Worm (Caenorhabditis elegans) whole organism, L4 larva: ENCODE data around the gene F58H1.3.
A peak's percentile ranks its signal among the peaks of the same experiment; 100 is the strongest.

Experiments used
- D1046.2 ChIP-seq: fragments of 200-800 bp; sonication (Bioruptor generic); IDR thresholded peaks from 2 replicates; pipeline ENCODE4 v1.3.6; 2022; ENCODE audit warnings: missing genetic modification characterization, missing compliant biosample characterization
- F10B5.3 ChIP-seq: sonication (generic microtip); optimal IDR thresholded peaks from 2 replicates; lab custom pipeline; 2016; ENCODE audit warnings: mild to moderate bottlenecking, missing genetic modification characterization, missing compliant biosample characterization
- T26A8.4 ChIP-seq: fragments of 200-800 bp; sonication (Bioruptor generic); IDR thresholded peaks from 2 replicates; pipeline ENCODE4 v1.3.6; 2022; ENCODE audit warnings: missing genetic modification characterization, missing compliant biosample characterization
- Y105C5A.15 ChIP-seq: fragments of 200-800 bp; sonication (Bioruptor generic); IDR thresholded peaks from 2 replicates; pipeline ENCODE4 v1.3.6; 2022; ENCODE audit warnings: missing genetic modification characterization, missing compliant biosample characterization
- ZK337.2 ChIP-seq: fragments of 200-800 bp; sonication (Bioruptor generic); IDR thresholded peaks from 2 replicates; pipeline ENCODE4 v1.3.6; 2022; ENCODE audit warnings: missing genetic modification reagents, missing genetic modification characterization, missing compliant biosample characterization
- ZK546.5 ChIP-seq, 2 experiments: sonication (generic microtip); optimal IDR thresholded peaks; 2 replicates each; lab custom pipeline; 2017; ENCODE audit warnings: missing biosample characterization in 2 of 2, missing genetic modification characterization in 2 of 2
- ceh-62 ChIP-seq: sonication (generic microtip); optimal IDR thresholded peaks from 2 replicates; lab custom pipeline; 2017; ENCODE audit warnings: missing biosample characterization, missing genetic modification characterization
- ceh-82 ChIP-seq: sonication (generic microtip); optimal IDR thresholded peaks from 2 replicates; lab custom pipeline; 2017; ENCODE audit warnings: missing biosample characterization, missing genetic modification characterization
- cey-2 ChIP-seq: sonication (generic microtip); optimal IDR thresholded peaks from 3 replicates; lab custom pipeline; 2017; ENCODE audit warnings: missing genetic modification characterization, mild to moderate bottlenecking, missing compliant biosample characterization, antibody characterized with exemption, borderline replicate concordance; ENCODE audit not compliant: insufficient read depth
- daf-12 ChIP-seq: fragments of 150-350 bp; optimal IDR thresholded peaks from 2 replicates; lab custom pipeline; 2014; ENCODE audit warnings: missing biosample characterization, missing genetic modification reagents, missing genetic modification characterization
- daf-16 ChIP-seq, 3 experiments: sonication (generic microtip); optimal IDR thresholded peaks; 2 replicates each; lab custom pipeline; 2016 to 2017; ENCODE audit warnings: missing genetic modification characterization in 3 of 3, missing genetic modification reagents in 3 of 3, mild to moderate bottlenecking in 2 of 3, missing compliant biosample characterization in 2 of 3, missing biosample characterization in 1 of 3, moderate library complexity in 1 of 3
- dmd-6 ChIP-seq: fragments of 200-800 bp; sonication (Bioruptor generic); IDR thresholded peaks from 2 replicates; pipeline ENCODE4 v1.3.6; 2022; ENCODE audit warnings: missing genetic modification reagents, missing genetic modification characterization, missing compliant biosample characterization
- dmd-9 ChIP-seq: fragments of 200-800 bp; sonication (Bioruptor generic); IDR thresholded peaks from 2 replicates; pipeline ENCODE4 v1.3.6; 2022; ENCODE audit warnings: missing genetic modification reagents, missing genetic modification characterization, missing compliant biosample characterization
- dpl-1 ChIP-seq: fragments of 150-350 bp; optimal IDR thresholded peaks from 2 replicates; lab custom pipeline; 2014; ENCODE audit warnings: missing biosample characterization, missing genetic modification reagents, missing genetic modification characterization
- dve-1 ChIP-seq: sonication (generic microtip); optimal IDR thresholded peaks from 2 replicates; lab custom pipeline; 2017; ENCODE audit warnings: antibody characterized with exemption, mild to moderate bottlenecking, missing genetic modification characterization, missing compliant biosample characterization; ENCODE audit not compliant: insufficient read depth
- gei-8 ChIP-seq: fragments of 200-800 bp; sonication (Bioruptor generic); optimal IDR thresholded peaks from 2 replicates; lab custom pipeline; 2018; ENCODE audit warnings: mild to moderate bottlenecking, missing genetic modification characterization, missing compliant biosample characterization
- hif-1 ChIP-seq, 2 experiments: sonication (generic microtip); optimal IDR thresholded peaks; 2 replicates each; lab custom pipeline; 2016 to 2017; ENCODE audit warnings: missing compliant biosample characterization in 2 of 2, missing genetic modification characterization in 2 of 2, missing genetic modification reagents in 2 of 2, missing genotype in 2 of 2, mild to moderate bottlenecking in 1 of 2
- hlh-11 ChIP-seq: fragments of 200-800 bp; sonication (Bioruptor generic); optimal IDR thresholded peaks from 2 replicates; lab custom pipeline; 2018; ENCODE audit warnings: mild to moderate bottlenecking, missing genetic modification characterization, missing compliant biosample characterization
- lim-7 ChIP-seq: fragments of 200-800 bp; sonication (Bioruptor generic); IDR thresholded peaks from 2 replicates; pipeline ENCODE4 v1.3.6; 2022; ENCODE audit warnings: missing genetic modification characterization, missing compliant biosample characterization
- lin-15B ChIP-seq: fragments of 150-350 bp; sonication (generic microtip); optimal IDR thresholded peaks from 3 replicates; lab custom pipeline; 2014; ENCODE audit warnings: missing biosample characterization, missing genetic modification characterization
- lsy-2 ChIP-seq, 2 experiments: fragments of 150-350 bp in 1 of 2; sonication (generic microtip) in 1 of 2; optimal IDR thresholded peaks; 2 replicates each; lab custom pipeline; 2014 to 2017; ENCODE audit warnings: missing biosample characterization in 2 of 2, missing genetic modification characterization in 2 of 2
- mdt-29 ChIP-seq: fragments of 200-800 bp; sonication (Bioruptor generic); IDR thresholded peaks from 2 replicates; pipeline ENCODE4 v1.3.6; 2022; ENCODE audit warnings: missing genetic modification reagents, missing genetic modification characterization, missing compliant biosample characterization
- mep-1 ChIP-seq: fragments of 150-350 bp; sonication (generic microtip); optimal IDR thresholded peaks from 3 replicates; lab custom pipeline; 2014; ENCODE audit warnings: missing biosample characterization, missing genetic modification characterization
- mes-2 ChIP-seq: sonication (generic microtip); optimal IDR thresholded peaks from 2 replicates; lab custom pipeline; 2016; ENCODE audit warnings: missing genotype, mild to moderate bottlenecking, missing genetic modification characterization, missing compliant biosample characterization; ENCODE audit not compliant: poor library complexity, severe bottlenecking
- mxl-3 ChIP-seq: fragments of 200-800 bp; sonication (Bioruptor generic); optimal IDR thresholded peaks from 2 replicates; lab custom pipeline; 2018; ENCODE audit warnings: mild to moderate bottlenecking, missing genetic modification characterization, missing compliant biosample characterization
- nhr-111 ChIP-seq: fragments of 200-800 bp; sonication (Bioruptor generic); optimal IDR thresholded peaks from 2 replicates; lab custom pipeline; 2018; ENCODE audit warnings: mild to moderate bottlenecking, missing genetic modification characterization, missing compliant biosample characterization
- nhr-25 ChIP-seq: sonication (generic microtip); optimal IDR thresholded peaks from 2 replicates; lab custom pipeline; 2017; ENCODE audit warnings: missing genetic modification characterization, mild to moderate bottlenecking, missing compliant biosample characterization, antibody characterized with exemption, moderate library complexity, borderline replicate concordance; ENCODE audit not compliant: insufficient read depth
- nhr-28 ChIP-seq: fragments of 150-350 bp; optimal IDR thresholded peaks from 2 replicates; lab custom pipeline; 2014; ENCODE audit warnings: missing biosample characterization, missing genetic modification characterization
- nhr-42 ChIP-seq: fragments of 200-800 bp; sonication (Bioruptor generic); IDR thresholded peaks from 2 replicates; pipeline ENCODE4 v1.3.6; 2022; ENCODE audit warnings: missing genetic modification characterization, missing compliant biosample characterization
- nhr-6 ChIP-seq: fragments of 150-350 bp; optimal IDR thresholded peaks from 2 replicates; lab custom pipeline; 2014; ENCODE audit warnings: missing biosample characterization, missing genetic modification characterization
- pha-4 ChIP-seq, 2 experiments: fragments of 150-350 bp in 1 of 2; fragments of 200-800 bp in 1 of 2; sonication (Bioruptor generic) in 1 of 2; IDR thresholded peaks in 1 of 2; optimal IDR thresholded peaks in 1 of 2; 2 replicates each; pipeline versions ENCODE4 v1.3.6 to Lab custom; 2014 to 2022; ENCODE audit warnings: missing genetic modification characterization in 2 of 2, missing genetic modification reagents in 2 of 2, missing biosample characterization in 1 of 2, missing compliant biosample characterization in 1 of 2
- php-3 ChIP-seq: fragments of 200-800 bp; sonication (Bioruptor generic); IDR thresholded peaks from 2 replicates; pipeline ENCODE4 v1.3.6; 2022; ENCODE audit warnings: missing genetic modification reagents, missing genetic modification characterization, missing compliant biosample characterization
- pqm-1 ChIP-seq: sonication (generic microtip); optimal IDR thresholded peaks from 2 replicates; lab custom pipeline; 2017; ENCODE audit warnings: missing biosample characterization, missing genetic modification characterization
- rbr-2 ChIP-seq: sonication (generic microtip); optimal IDR thresholded peaks from 2 replicates; lab custom pipeline; 2016; ENCODE audit warnings: missing genotype, missing genetic modification characterization, missing compliant biosample characterization
- skn-1 ChIP-seq: fragments of 150-350 bp; optimal IDR thresholded peaks from 2 replicates; lab custom pipeline; 2014; ENCODE audit warnings: missing biosample characterization, missing genetic modification characterization
- spr-3 ChIP-seq: fragments of 200-800 bp; sonication (Bioruptor generic); optimal IDR thresholded peaks from 2 replicates; lab custom pipeline; 2018; ENCODE audit warnings: mild to moderate bottlenecking, missing genetic modification characterization, missing compliant biosample characterization
- unc-62 ChIP-seq, 3 experiments: fragments of 150-350 bp in 1 of 3; sonication (generic microtip); optimal IDR thresholded peaks in 2 of 3; peaks in 1 of 3; 1 replicate in 1 of 3; 2 replicates in 2 of 3; lab custom pipeline; 2014 to 2017; ENCODE audit warnings: missing biosample characterization in 3 of 3, missing genetic modification characterization in 3 of 3, missing genetic modification reagents in 3 of 3, missing genotype in 1 of 3
- zag-1 ChIP-seq: fragments of 150-350 bp; optimal IDR thresholded peaks from 2 replicates; lab custom pipeline; 2014; ENCODE audit warnings: missing biosample characterization, missing genetic modification characterization
- zfp-2 ChIP-seq: sonication (generic microtip); optimal IDR thresholded peaks from 2 replicates; lab custom pipeline; 2016; ENCODE audit warnings: mild to moderate bottlenecking, missing genetic modification characterization, missing compliant biosample characterization
- zfp-3 ChIP-seq: fragments of 200-800 bp; sonication (Bioruptor generic); conservative IDR thresholded peaks from 2 replicates; pipeline ENCODE4 v1.3.6; 2022; ENCODE audit warnings: missing genetic modification reagents, missing genetic modification characterization, missing compliant biosample characterization
- zip-11 ChIP-seq: fragments of 200-800 bp; sonication (Bioruptor generic); IDR thresholded peaks from 2 replicates; pipeline ENCODE4 v1.3.6; 2022; ENCODE audit warnings: missing genetic modification characterization, missing compliant biosample characterization

F58H1.3 gene

ce11 chrV:11891143-11891862 is 42.5 kb upstream of the F58H1.3 start, which contains the start of the genes sodh-2 and srx-76:
Gene sodh-2, minus strand, starts transcription at chrV:11891243.
Gene srx-76, plus strand, starts transcription at chrV:11891812.
- TF ChIP-seq pha-4 (GFP tag; IDR thresholded peaks at IDR 0.05; lab: Robert Waterston, UW) (no peak), pha-4 (tag; optimal IDR thresholded peaks at IDR 0.05; lab: Kevin White, UChicago) (no peak), mxl-3 (GFP tag; lab: Kevin White, UChicago) (no peak), daf-12 (tag; lab: Kevin White, UChicago) (no peak), ceh-62 (no peak), nhr-28 (tag; lab: Kevin White, UChicago) (peak; percentile 20), spr-3 (GFP tag; lab: Kevin White, UChicago) (no peak), zfp-3 (GFP tag; lab: Robert Waterston, UW) (no peak), ZK546.5 (tag; optimal IDR thresholded peaks at IDR 0.05; lab: Kevin White, UChicago) (no peak), zag-1 (tag; lab: Kevin White, UChicago) (no peak), nhr-42 (GFP tag; lab: Robert Waterston, UW) (no peak), ceh-82 (tag; lab: Kevin White, UChicago) (no peak), lim-7 (GFP tag; lab: Robert Waterston, UW) (no peak), hif-1 (tag; optimal IDR thresholded peaks at IDR 0.05; lab: Kevin White, UChicago) (no peak), unc-62 (GFP tag; optimal IDR thresholded peaks at IDR 0.05 in 1 of 2; lab: Kevin White, UChicago) (peak in 1 of 2 experiments; percentile 85), unc-62 (tag; optimal IDR thresholded peaks at IDR 0.05; lab: Kevin White, UChicago) (no peak), ZK337.2 (GFP tag; lab: Robert Waterston, UW) (no peak), pqm-1 (tag; lab: Kevin White, UChicago) (no peak), dve-1 (peak; percentile 39), php-3 (GFP tag; lab: Robert Waterston, UW) (no peak), lsy-2 (tag; optimal IDR thresholded peaks at IDR 0.05; lab: Kevin White, UChicago) (no peak), skn-1 (no peak)

DNA sequence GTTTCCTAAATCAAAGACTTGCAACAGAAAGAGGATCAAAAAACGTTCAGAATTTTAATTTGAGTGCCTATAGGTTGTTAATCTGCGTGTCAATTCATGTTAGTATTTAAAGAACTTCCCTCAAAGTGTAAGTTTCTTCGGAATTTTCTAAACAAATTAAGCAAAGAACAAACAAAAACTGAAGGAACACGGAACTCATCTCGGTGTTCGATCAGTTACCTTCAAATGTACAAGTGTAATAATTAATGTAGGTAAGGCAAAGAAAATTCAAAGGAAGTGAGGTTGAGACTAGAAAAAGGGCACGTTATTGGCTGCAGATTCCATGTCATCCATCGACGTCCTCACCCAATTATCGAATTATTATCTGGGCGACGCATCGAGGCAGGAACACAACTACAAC is 39.8 kb upstream of the F58H1.3 start, which contains the start of gene K12G11.6:
K12G11.6 (plus strand) TSS at position 357 of the 400 bp plus-strand sequence.
- TF ChIP-seq unc-62 (GFP tag; optimal IDR thresholded peaks at IDR 0.05 in 1 of 2; lab: Kevin White, UChicago) (peak in 1 of 2 experiments; percentile 94), unc-62 (tag; optimal IDR thresholded peaks at IDR 0.05; lab: Kevin White, UChicago) (no peak), rbr-2 (tag; lab: Kevin White, UChicago) (no peak)

ce11 chrV:11896322-11896898 is 37.4 kb upstream of the F58H1.3 start:
- TF ChIP-seq zip-11 (GFP tag; lab: Robert Waterston, UW) (no peak), dve-1 (peak; percentile 54), lin-15B (tag; lab: Kevin White, UChicago) (no peak), dmd-6 (GFP tag; lab: Robert Waterston, UW) (peak; percentile 45; the same call in 1 of the 2 replicates), nhr-111 (GFP tag; lab: Kevin White, UChicago) (no peak), nhr-25 (tag; lab: Kevin White, UChicago) (peak; percentile 26), F10B5.3 (tag; lab: Kevin White, UChicago) (no peak), D1046.2 (GFP tag; lab: Robert Waterston, UW) (no peak), spr-3 (GFP tag; lab: Kevin White, UChicago) (no peak), mxl-3 (GFP tag; lab: Kevin White, UChicago) (peak; percentile 59), mes-2 (peak; percentile 68), zfp-2 (tag; lab: Kevin White, UChicago) (no peak), dpl-1 (GFP tag; lab: Kevin White, UChicago) (peak; percentile 79), mdt-29 (no peak), nhr-28 (tag; lab: Kevin White, UChicago) (peak; percentile 56), ZK337.2 (GFP tag; lab: Robert Waterston, UW) (no peak), cey-2 (no peak), Y105C5A.15 (GFP tag; lab: Robert Waterston, UW) (no peak), gei-8 (GFP tag; lab: Kevin White, UChicago) (no peak), mep-1 (tag; lab: Kevin White, UChicago) (peak; percentile 71), nhr-6 (tag; lab: Kevin White, UChicago) (peak; percentile 34), T26A8.4 (GFP tag; lab: Robert Waterston, UW) (no peak), unc-62 (GFP tag; optimal IDR thresholded peaks at IDR 0.05 in 1 of 2; lab: Kevin White, UChicago) (peak in 1 of 2 experiments; percentile 96), unc-62 (tag; optimal IDR thresholded peaks at IDR 0.05; lab: Kevin White, UChicago) (no peak), dmd-9 (GFP tag; lab: Robert Waterston, UW) (0 out of 2 replicates have a peak, but pooled peaks have one; percentile 29), hlh-11 (tag; lab: Kevin White, UChicago) (peak; percentile 72), daf-16 (GFP tag; optimal IDR thresholded peaks at IDR 0.05; lab: Kevin White, UChicago) (no peak), daf-16 (tag; optimal IDR thresholded peaks at IDR 0.05; lab: Kevin White, UChicago) (peak; percentile 74), rbr-2 (tag; lab: Kevin White, UChicago) (peak; percentile 23)
